Worm (Caenorhabditis elegans): ENCODE measurements around the gene DC2.5.

DNA sequence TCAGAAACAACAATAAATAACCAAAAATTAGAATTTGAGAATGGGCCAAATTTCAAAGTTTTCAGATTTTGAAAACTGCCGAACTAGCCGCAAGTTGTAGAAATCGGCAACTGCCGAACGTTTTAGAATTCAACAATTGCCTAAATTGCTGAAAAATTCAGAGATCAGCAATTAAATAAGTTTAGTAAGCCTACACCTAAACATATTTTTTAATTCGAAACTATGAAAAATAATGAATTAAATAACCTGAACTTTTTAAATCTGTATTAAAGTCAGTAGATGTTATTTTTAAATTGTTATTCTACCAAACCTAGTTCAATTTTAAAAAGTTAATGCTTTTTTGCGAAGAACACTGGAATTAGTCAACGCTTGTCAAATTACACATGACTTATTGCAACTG is 46.1 kb upstream of the DC2.5 start, which contains the start of gene nhr-204:
- TF ChIP-seq hmg-20 (GFP tag; IDR thresholded peaks at IDR 0.05) (no peak), mel-28 (tag; optimal IDR thresholded peaks at IDR 0.05; ENCODE audit: borderline replicate concordance) (no peak), nfya-2 (GFP tag; IDR thresholded peaks at IDR 0.05) (no peak), ekl-4 (GFP tag; IDR thresholded peaks at IDR 0.05) (no peak), ceh-79 (tag; optimal IDR thresholded peaks at IDR 0.05) (no peak), tlf-1 (GFP tag; optimal IDR thresholded peaks at IDR 0.05) (no peak)
